Fruit fly (Drosophila melanogaster) whole organism, embryonic: ENCODE results near the gene sno.

Experiments used
- ATbp ChIP-seq: fragments of 200-800 bp; sonication (Bioruptor generic); optimal IDR thresholded peaks from 2 replicates; lab custom pipeline; 2017; ENCODE audit warnings: missing biosample characterization, mild to moderate bottlenecking, missing genetic modification characterization, missing genetic modification reagents
- CG10654 ChIP-seq: fragments of 200-800 bp; sonication (Bioruptor generic); optimal IDR thresholded peaks from 2 replicates; lab custom pipeline; 2016; ENCODE audit warnings: missing biosample characterization, missing genetic modification characterization
- CG11085 ChIP-seq: fragments of 200-800 bp; sonication (Bioruptor generic); IDR thresholded peaks from 2 replicates; pipeline ENCODE4 v1.3.6; 2022; ENCODE audit warnings: missing biosample characterization, missing genetic modification characterization
- CG12071 ChIP-seq: fragments of 200-800 bp; sonication (Bioruptor generic); optimal IDR thresholded peaks from 3 replicates; lab custom pipeline; 2018; ENCODE audit warnings: missing biosample characterization, mild to moderate bottlenecking, missing genetic modification characterization
- CG12942 ChIP-seq: fragments of 200-800 bp; sonication (Bioruptor generic); optimal IDR thresholded peaks from 3 replicates; lab custom pipeline; 2016; ENCODE audit warnings: missing biosample characterization, missing genetic modification characterization
- CG14014 ChIP-seq: fragments of 200-800 bp; sonication (Bioruptor generic); IDR thresholded peaks from 2 replicates; pipeline ENCODE4 v1.3.6; 2022; ENCODE audit warnings: missing biosample characterization, missing genetic modification characterization
- CG14667 ChIP-seq: fragments of 200-800 bp; sonication (Bioruptor generic); IDR thresholded peaks from 2 replicates; pipeline ENCODE4 v1.3.6; 2022; ENCODE audit warnings: missing biosample characterization, missing genetic modification characterization
- CG15514 ChIP-seq: fragments of 200-800 bp; sonication (Bioruptor generic); optimal IDR thresholded peaks from 3 replicates; lab custom pipeline; 2017; ENCODE audit warnings: missing biosample characterization, missing genetic modification characterization, mild to moderate bottlenecking, moderate library complexity, missing genetic modification reagents
- CG18262 ChIP-seq: fragments of 200-800 bp; optimal IDR thresholded peaks from 3 replicates; lab custom pipeline; 2019; ENCODE audit warnings: missing biosample characterization, mild to moderate bottlenecking, missing genetic modification characterization, moderate library complexity
- CG18764 ChIP-seq: fragments of 200-800 bp; sonication (Bioruptor generic); optimal IDR thresholded peaks from 3 replicates; lab custom pipeline; 2016; ENCODE audit warnings: missing biosample characterization, missing genetic modification characterization
- CG2199 ChIP-seq: fragments of 200-800 bp; sonication (Bioruptor generic); IDR thresholded peaks from 3 replicates; pipeline ENCODE4 v1.3.6; 2022; ENCODE audit warnings: missing biosample characterization, missing genetic modification characterization
- CG2712 ChIP-seq: fragments of 200-800 bp; optimal IDR thresholded peaks from 3 replicates; lab custom pipeline; 2019; ENCODE audit warnings: missing biosample characterization, mild to moderate bottlenecking, missing genetic modification characterization, moderate library complexity
- CG30403 ChIP-seq: fragments of 200-800 bp; sonication (Bioruptor generic); optimal IDR thresholded peaks from 3 replicates; lab custom pipeline; 2016; ENCODE audit warnings: missing biosample characterization, missing genetic modification characterization
- CG3065 ChIP-seq: fragments of 200-800 bp; sonication (Bioruptor generic); optimal IDR thresholded peaks from 2 replicates; lab custom pipeline; 2016; ENCODE audit warnings: missing biosample characterization, missing genetic modification characterization
- CG31388 ChIP-seq: fragments of 200-800 bp; sonication (Bioruptor generic); optimal IDR thresholded peaks from 2 replicates; lab custom pipeline; 2016; ENCODE audit warnings: missing biosample characterization, missing genetic modification characterization
- CG3726 ChIP-seq: fragments of 200-800 bp; sonication (Bioruptor generic); IDR thresholded peaks from 3 replicates; pipeline ENCODE4, ENCODE4 v1.3.6; 2022; ENCODE audit warnings: missing biosample characterization, missing genetic modification characterization
- CG43689 ChIP-seq: fragments of 200-800 bp; sonication (Bioruptor generic); IDR thresholded peaks from 2 replicates; pipeline ENCODE4 v1.3.6; 2022; ENCODE audit warnings: missing biosample characterization, missing genetic modification characterization
- CG7372 ChIP-seq: fragments of 200-800 bp; sonication (Bioruptor generic); IDR thresholded peaks from 2 replicates; pipeline ENCODE4 v1.3.6; 2022; ENCODE audit warnings: missing biosample characterization, missing genetic modification characterization
- CG8388 ChIP-seq: fragments of 200-800 bp; sonication (Bioruptor generic); optimal IDR thresholded peaks from 2 replicates; lab custom pipeline; 2019; ENCODE audit warnings: missing biosample characterization, mild to moderate bottlenecking, missing genetic modification characterization, moderate library complexity
- CG9215 ChIP-seq: fragments of 200-800 bp; sonication (Bioruptor generic); IDR thresholded peaks from 2 replicates; pipeline ENCODE4 v1.3.6; 2022; ENCODE audit warnings: missing biosample characterization, missing genetic modification characterization
- Dp ChIP-seq: fragments of 200-800 bp; sonication (Bioruptor generic); optimal IDR thresholded peaks from 2 replicates; lab custom pipeline; 2018; ENCODE audit warnings: missing biosample characterization, mild to moderate bottlenecking, missing genetic modification characterization, moderate library complexity
- Eip74EF ChIP-seq, 2 experiments: fragments of 200-800 bp in 1 of 2; fragments of >200 bp in 1 of 2; sonication (Bioruptor generic) in 1 of 2; optimal IDR thresholded peaks; 2 replicates each; lab custom pipeline; 2017 to 2019; ENCODE audit warnings: missing biosample characterization in 2 of 2, missing genetic modification characterization in 2 of 2, mild to moderate bottlenecking in 1 of 2, moderate library complexity in 1 of 2
- Fer2 ChIP-seq: fragments of 200-800 bp; sonication (Bioruptor generic); optimal IDR thresholded peaks from 2 replicates; lab custom pipeline; 2018; ENCODE audit warnings: missing biosample characterization, mild to moderate bottlenecking, missing genetic modification characterization, moderate library complexity
- HLHmδ ChIP-seq: fragments of 200-800 bp; sonication (Bioruptor generic); optimal IDR thresholded peaks from 2 replicates; lab custom pipeline; 2018; ENCODE audit warnings: missing biosample characterization, mild to moderate bottlenecking, missing genetic modification characterization, moderate library complexity
- Hand ChIP-seq: fragments of 200-800 bp; sonication (Bioruptor generic); optimal IDR thresholded peaks from 2 replicates; lab custom pipeline; 2017; ENCODE audit warnings: mild to moderate bottlenecking, missing biosample characterization, missing genetic modification reagents, missing genetic modification characterization
- HmgD ChIP-seq: fragments of 200-800 bp; sonication (Bioruptor generic); optimal IDR thresholded peaks from 3 replicates; lab custom pipeline; 2016; ENCODE audit warnings: missing biosample characterization, missing genetic modification characterization
- Hmx ChIP-seq: fragments of 200-800 bp; sonication (Bioruptor generic); optimal IDR thresholded peaks from 2 replicates; lab custom pipeline; 2016; ENCODE audit warnings: missing biosample characterization, missing genetic modification characterization
- MBD-R2 ChIP-seq: fragments of 200-800 bp; sonication (Bioruptor generic); IDR thresholded peaks from 2 replicates; pipeline ENCODE4 v1.3.6; 2022; ENCODE audit warnings: missing biosample characterization, missing genetic modification characterization
- MESR4 ChIP-seq: fragments of 200-800 bp; sonication (Bioruptor generic); optimal IDR thresholded peaks from 2 replicates; lab custom pipeline; 2018; ENCODE audit warnings: missing biosample characterization, mild to moderate bottlenecking, missing genetic modification characterization, moderate library complexity
- MTF-1 ChIP-seq: fragments of 200-800 bp; sonication (Bioruptor generic); optimal IDR thresholded peaks from 2 replicates; lab custom pipeline; 2018; ENCODE audit warnings: missing biosample characterization, mild to moderate bottlenecking, missing genetic modification characterization, borderline replicate concordance
- Myb ChIP-seq: fragments of 200-800 bp; sonication (Bioruptor generic); optimal IDR thresholded peaks from 2 replicates; lab custom pipeline; 2016; ENCODE audit warnings: missing biosample characterization, missing genetic modification characterization
- Ssrp ChIP-seq: fragments of 200-800 bp; sonication (Bioruptor generic); optimal IDR thresholded peaks from 2 replicates; lab custom pipeline; 2018; ENCODE audit warnings: missing biosample characterization, mild to moderate bottlenecking, missing genetic modification characterization, moderate library complexity
- Stat92E ChIP-seq, 3 experiments: fragments of >200 bp in 2 of 3; fragments of 200-800 bp in 1 of 3; sonication (Bioruptor generic) in 1 of 3; optimal IDR thresholded peaks; 2 replicates each; lab custom pipeline; 2017 to 2019; ENCODE audit warnings: missing biosample characterization in 3 of 3, missing genetic modification characterization in 3 of 3, mild to moderate bottlenecking in 1 of 3, moderate library complexity in 1 of 3
- ash1 ChIP-seq: fragments of 200-800 bp; sonication (Bioruptor generic); optimal IDR thresholded peaks from 2 replicates; lab custom pipeline; 2018; ENCODE audit warnings: missing biosample characterization, mild to moderate bottlenecking, missing genetic modification characterization
- cas ChIP-seq: fragments of 200-800 bp; sonication (Bioruptor generic); IDR thresholded peaks from 2 replicates; pipeline ENCODE4 v1.3.6; 2022; ENCODE audit warnings: missing biosample characterization, missing genetic modification characterization
- danr ChIP-seq: fragments of 200-800 bp; sonication (Bioruptor generic); IDR thresholded peaks from 2 replicates; pipeline ENCODE4 v1.3.6; 2022; ENCODE audit warnings: missing biosample characterization, missing genetic modification characterization
- dati ChIP-seq: fragments of 200-800 bp; sonication (Bioruptor generic); IDR thresholded peaks from 2 replicates; pipeline ENCODE4 v1.3.6; 2022; ENCODE audit warnings: missing biosample characterization, missing genetic modification characterization
- disco-r ChIP-seq: fragments of 200-800 bp; sonication (Bioruptor generic); optimal IDR thresholded peaks from 2 replicates; lab custom pipeline; 2016; ENCODE audit warnings: missing biosample characterization, missing genetic modification characterization
- eyg ChIP-seq: fragments of 200-800 bp; sonication (Bioruptor generic); optimal IDR thresholded peaks from 3 replicates; lab custom pipeline; 2016; ENCODE audit warnings: missing biosample characterization, missing genetic modification characterization
- grn ChIP-seq: fragments of 200-800 bp; sonication (Bioruptor generic); optimal IDR thresholded peaks from 3 replicates; lab custom pipeline; 2017; ENCODE audit warnings: missing biosample characterization, missing genetic modification characterization
- gsb ChIP-seq: fragments of 200-800 bp; sonication (Bioruptor generic); IDR thresholded peaks from 2 replicates; pipeline ENCODE4 v1.3.6; 2022; ENCODE audit warnings: missing biosample characterization, missing genetic modification characterization
- h ChIP-seq: fragments of >200 bp; optimal IDR thresholded peaks from 2 replicates; lab custom pipeline; 2017
- jing ChIP-seq: fragments of 200-800 bp; sonication (Bioruptor generic); optimal IDR thresholded peaks from 2 replicates; lab custom pipeline; 2018; ENCODE audit warnings: missing biosample characterization, mild to moderate bottlenecking, missing genetic modification characterization
- lola ChIP-seq, 3 experiments: fragments of >200 bp in 2 of 3; fragments of 200-800 bp in 1 of 3; sonication (Bioruptor generic) in 1 of 3; optimal IDR thresholded peaks; 2 replicates each; lab custom pipeline; 2017 to 2019; ENCODE audit warnings: missing biosample characterization in 3 of 3, missing genetic modification characterization in 3 of 3, mild to moderate bottlenecking in 1 of 3, moderate library complexity in 1 of 3
- nom ChIP-seq: fragments of 200-800 bp; sonication (Bioruptor generic); optimal IDR thresholded peaks from 2 replicates; lab custom pipeline; 2017; ENCODE audit warnings: missing biosample characterization, missing genetic modification characterization, mild to moderate bottlenecking, moderate library complexity, missing genetic modification reagents
- peb ChIP-seq: fragments of 200-800 bp; sonication (Bioruptor generic); IDR thresholded peaks from 2 replicates; pipeline ENCODE4 v1.3.6; 2022; ENCODE audit warnings: missing biosample characterization, missing genetic modification characterization
- pnt ChIP-seq: fragments of 200-800 bp; sonication (Bioruptor generic); optimal IDR thresholded peaks from 3 replicates; lab custom pipeline; 2016; ENCODE audit warnings: missing biosample characterization, missing genetic modification characterization
- repo ChIP-seq: fragments of 200-800 bp; sonication (Bioruptor generic); optimal IDR thresholded peaks from 2 replicates; lab custom pipeline; 2016; ENCODE audit warnings: missing biosample characterization, missing genetic modification characterization
- tx ChIP-seq: fragments of 200-800 bp; sonication (Bioruptor generic); optimal IDR thresholded peaks from 2 replicates; lab custom pipeline; 2016; ENCODE audit warnings: missing biosample characterization, missing genetic modification characterization
- zen2 ChIP-seq: fragments of 200-800 bp; sonication (Bioruptor generic); IDR thresholded peaks from 3 replicates; pipeline ENCODE4 v1.3.6; 2022; ENCODE audit warnings: missing biosample characterization, missing genetic modification characterization; ENCODE audit not compliant: partially characterized antibody

sno gene

dm6 chrX:13214056-13214455 is 2.6 kb upstream of the sno start (continued):
- peak; percentile 37; the same call in 1 of the 2 replicates for TF ChIP-seq CG9215
- no peak for TF ChIP-seq Fer2 (tag; lab: Kevin White, UChicago)
- peak; percentile 69 for TF ChIP-seq pnt (GFP tag; lab: Kevin White, UChicago)
- TF ChIP-seq CG7372 (GFP tag; lab: Robert Waterston, UW), result 0 out of 2 replicates have a peak, but pooled peaks have one; percentile 10
- peak; percentile 75 for TF ChIP-seq CG30403
- TF ChIP-seq ATbp (GFP tag; lab: Kevin White, UChicago), result peak; percentile 41
- peak; percentile 22 for TF ChIP-seq CG3065 (GFP tag; lab: Kevin White, UChicago)
- TF ChIP-seq tx, result peak; percentile 61
- TF ChIP-seq MBD-R2 (GFP tag; lab: Robert Waterston, UW), result peak; percentile 39; the same call in 1 of the 2 replicates
- no peak for TF ChIP-seq CG31388 (GFP tag; lab: Kevin White, UChicago)
- no peak for TF ChIP-seq MESR4 (GFP tag; lab: Kevin White, UChicago)
- TF ChIP-seq dati (GFP tag; lab: Robert Waterston, UW), result 0 out of 2 replicates have a peak, but pooled peaks have one; percentile 10
- TF ChIP-seq Eip74EF (GFP tag; optimal IDR thresholded peaks at IDR 0.05; lab: Kevin White, UChicago), result peak in 1 of 2 experiments; percentile 3
- peak; percentile 56 for TF ChIP-seq CG15514 (GFP tag; lab: Kevin White, UChicago)
- TF ChIP-seq CG43689 (GFP tag; lab: Robert Waterston, UW), result no peak
- no peak for TF ChIP-seq ash1
- no peak for TF ChIP-seq CG2199 (GFP tag; lab: Robert Waterston, UW)
- TF ChIP-seq peb (GFP tag; lab: Robert Waterston, UW), result peak; percentile 26; the same call in 1 of the 2 replicates
- TF ChIP-seq gsb (GFP tag; lab: Robert Waterston, UW), result 0 out of 2 replicates have a peak, but pooled peaks have one; percentile 30
- peak; percentile 35 for TF ChIP-seq MTF-1
- peak; percentile 68 for TF ChIP-seq CG2712
- no peak for TF ChIP-seq danr (GFP tag; lab: Robert Waterston, UW)
- peak; percentile 48 for TF ChIP-seq CG18764 (GFP tag; lab: Kevin White, UChicago)
- TF ChIP-seq Dp (GFP tag; lab: Kevin White, UChicago), result peak; percentile 81
- peak; percentile 69 for TF ChIP-seq HmgD
- TF ChIP-seq eyg (GFP tag; lab: Kevin White, UChicago), result peak; percentile 46
- peak; percentile 36 for TF ChIP-seq disco-r
- peak; percentile 48 for TF ChIP-seq repo (GFP tag; lab: Kevin White, UChicago)
- no peak for TF ChIP-seq Stat92E (GFP tag; optimal IDR thresholded peaks at IDR 0.05; lab: Kevin White, UChicago)
- TF ChIP-seq HLHmδ (GFP tag; lab: Kevin White, UChicago), result no peak
- peak; percentile 14; the same call in 1 of the 2 replicates for TF ChIP-seq CG11085 (GFP tag; lab: Robert Waterston, UW)
- TF ChIP-seq CG18262 (tag; lab: Kevin White, UChicago), result peak; percentile 58
- no peak for TF ChIP-seq zen2 (GFP tag; lab: Robert Waterston, UW)
- TF ChIP-seq grn (GFP tag; lab: Kevin White, UChicago), result no peak
- TF ChIP-seq CG12942 (GFP tag; lab: Kevin White, UChicago), result peak; percentile 58
- TF ChIP-seq cas (GFP tag; lab: Robert Waterston, UW), result 0 out of 2 replicates have a peak, but pooled peaks have one; percentile 36
- TF ChIP-seq lola (GFP tag; optimal IDR thresholded peaks at IDR 0.05; lab: Kevin White, UChicago), result peak in 1 of 3 experiments; percentile 2
- peak; percentile 58 for TF ChIP-seq CG8388 (GFP tag; lab: Kevin White, UChicago)
- peak; percentile 33 for TF ChIP-seq CG10654 (GFP tag; lab: Kevin White, UChicago)
- peak; percentile 52 for TF ChIP-seq CG12071
- peak; percentile 64 for TF ChIP-seq CG14667 (GFP tag; lab: Robert Waterston, UW)
- TF ChIP-seq Myb, result peak; percentile 42
- no peak for TF ChIP-seq jing
- peak; percentile 24 for TF ChIP-seq Hmx (GFP tag; lab: Kevin White, UChicago)
- TF ChIP-seq nom (GFP tag; lab: Kevin White, UChicago), result peak; percentile 2
- peak; percentile 55 for TF ChIP-seq Ssrp (tag; lab: Kevin White, UChicago)
- no peak for TF ChIP-seq CG3726 (GFP tag; lab: Robert Waterston, UW)
- no peak for TF ChIP-seq Hand (GFP tag; lab: Kevin White, UChicago)
- TF ChIP-seq h (lab: Kevin White, UChicago), result no peak
- TF ChIP-seq CG14014 (GFP tag; lab: Robert Waterston, UW), result no peak
